Worm (Caenorhabditis elegans) whole organism, midembryonic: ENCODE measurements around the gene F22E5.8.

Experiments
- T22C8.4 ChIP-seq: fragments of 200-800 bp; sonication (Bioruptor generic); IDR thresholded peaks from 2 replicates; pipeline ENCODE4 v1.3.6; 2022; ENCODE audit warnings: missing genetic modification characterization, missing compliant biosample characterization
- cog-1 ChIP-seq: sonication (generic microtip); optimal IDR thresholded peaks from 2 replicates; lab custom pipeline; 2016; ENCODE audit warnings: missing genetic modification characterization, missing compliant biosample characterization
- flt-1 ChIP-seq: fragments of 200-800 bp; sonication (Bioruptor generic); IDR thresholded peaks from 2 replicates; pipeline ENCODE4 v1.3.6; 2022; ENCODE audit warnings: missing genetic modification characterization, missing compliant biosample characterization
- klf-2 ChIP-seq: fragments of 200-800 bp; sonication (Bioruptor generic); conservative IDR thresholded peaks from 2 replicates; pipeline ENCODE4 v1.3.6; 2022; ENCODE audit warnings: missing genetic modification reagents, missing genetic modification characterization, missing compliant biosample characterization
- med-1 ChIP-seq: sonication (generic microtip); optimal IDR thresholded peaks from 2 replicates; lab custom pipeline; 2017; ENCODE audit warnings: missing genetic modification characterization, mild to moderate bottlenecking, missing compliant biosample characterization, antibody characterized with exemption, missing genetic modification reagents; ENCODE audit not compliant: insufficient read depth
- ref-1 ChIP-seq: fragments of 200-800 bp; sonication (Bioruptor generic); conservative IDR thresholded peaks from 2 replicates; pipeline ENCODE4 v1.3.6; 2022; ENCODE audit warnings: missing genetic modification reagents, missing genetic modification characterization, missing compliant biosample characterization
- tab-1 ChIP-seq: fragments of 200-800 bp; sonication (Bioruptor generic); IDR thresholded peaks from 2 replicates; pipeline ENCODE4 v1.3.6; 2022; ENCODE audit warnings: missing genetic modification characterization, missing compliant biosample characterization
- ztf-23 ChIP-seq: fragments of 200-800 bp; sonication (Bioruptor generic); IDR thresholded peaks from 2 replicates; pipeline ENCODE4 v1.3.6; 2022; ENCODE audit warnings: missing genetic modification reagents, missing genetic modification characterization, missing compliant biosample characterization

DNA sequence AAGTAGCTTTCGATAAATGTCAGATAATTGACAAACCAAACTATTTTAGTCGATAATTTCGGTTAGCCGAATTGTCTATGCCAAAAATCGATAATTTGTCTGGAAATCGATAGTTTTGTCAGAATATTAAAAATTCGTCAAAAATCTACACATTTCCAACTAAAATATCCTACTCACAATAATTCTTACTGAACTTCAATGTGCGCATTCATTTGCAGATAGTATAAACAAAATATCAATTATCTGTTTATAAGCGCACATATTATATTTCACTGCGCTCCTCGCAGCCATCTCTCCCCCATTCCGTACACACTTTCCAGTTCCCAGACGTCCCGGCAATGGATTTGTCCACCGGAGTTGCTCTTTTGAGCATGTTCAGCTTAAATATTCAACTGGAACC lies 15.0 kb upstream of the F22E5.8 start, which contains the start of gene lgc-28:
- TF ChIP-seq ref-1 (GFP tag; lab: Robert Waterston, UW), result no peak
- no peak for TF ChIP-seq klf-2 (GFP tag; lab: Robert Waterston, UW)
- TF ChIP-seq tab-1 (GFP tag; lab: Robert Waterston, UW), result no peak
- TF ChIP-seq ztf-23 (GFP tag; lab: Robert Waterston, UW), result no peak
- no peak for TF ChIP-seq flt-1 (GFP tag; lab: Robert Waterston, UW)
- no peak for TF ChIP-seq med-1 (GFP tag; lab: Kevin White, UChicago)
- TF ChIP-seq T22C8.4, result no peak
- no peak for TF ChIP-seq cog-1 (tag; lab: Kevin White, UChicago)
